Fruit fly (Drosophila melanogaster) whole organism, embryonic: ENCODE measurements around the gene Ugt37B1.
A peak's percentile ranks its signal among the peaks of the same experiment; 100 is the strongest.

Experiments used
- CG11247 ChIP-seq: fragments of 200-800 bp; sonication (Bioruptor generic); IDR thresholded peaks from 2 replicates; pipeline ENCODE4 v1.3.6; 2022; ENCODE audit warnings: missing biosample characterization, missing genetic modification characterization
- CG11696 ChIP-seq: fragments of 200-800 bp; sonication (Bioruptor generic); IDR thresholded peaks from 2 replicates; pipeline ENCODE4 v1.3.6; 2022; ENCODE audit warnings: missing biosample characterization, missing genetic modification characterization
- CG15601 ChIP-seq: fragments of 200-800 bp; sonication (Bioruptor generic); optimal IDR thresholded peaks from 3 replicates; lab custom pipeline; 2019; ENCODE audit warnings: missing biosample characterization, mild to moderate bottlenecking, missing genetic modification characterization, moderate library complexity
- CG34376 ChIP-seq: fragments of 200-800 bp; sonication (Bioruptor generic); optimal IDR thresholded peaks from 2 replicates; lab custom pipeline; 2018; ENCODE audit warnings: missing biosample characterization, mild to moderate bottlenecking, missing genetic modification characterization
- CG42726 ChIP-seq: fragments of 200-800 bp; sonication (Bioruptor generic); IDR thresholded peaks from 2 replicates; pipeline ENCODE4 v1.3.6; 2022; ENCODE audit warnings: missing biosample characterization, missing genetic modification characterization; ENCODE audit not compliant: partially characterized antibody
- CG6791 ChIP-seq: fragments of 200-800 bp; sonication (Bioruptor generic); IDR thresholded peaks from 3 replicates; pipeline ENCODE4 v1.3.6; 2022; ENCODE audit warnings: missing biosample characterization, missing genetic modification characterization; ENCODE audit not compliant: partially characterized antibody
- CG7928 ChIP-seq: fragments of 200-800 bp; sonication (Bioruptor generic); optimal IDR thresholded peaks from 2 replicates; lab custom pipeline; 2017; ENCODE audit warnings: missing biosample characterization, mild to moderate bottlenecking, missing genetic modification characterization
- CG7987 ChIP-seq: fragments of 200-800 bp; sonication (Bioruptor generic); optimal IDR thresholded peaks from 2 replicates; lab custom pipeline; 2018; ENCODE audit warnings: missing biosample characterization, mild to moderate bottlenecking, missing genetic modification characterization, moderate library complexity
- D ChIP-seq, 2 experiments: fragments of 200-800 bp in 1 of 2; fragments of >200 bp in 1 of 2; sonication (Bioruptor generic) in 1 of 2; optimal IDR thresholded peaks; 2 replicates in 1 of 2; 3 replicates in 1 of 2; lab custom pipeline; 2017; ENCODE audit warnings: mild to moderate bottlenecking in 1 of 2, missing biosample characterization in 1 of 2, missing genetic modification characterization in 1 of 2, missing genetic modification reagents in 1 of 2
- D19A ChIP-seq: fragments of 200-800 bp; optimal IDR thresholded peaks from 3 replicates; lab custom pipeline; 2019; ENCODE audit warnings: missing biosample characterization, mild to moderate bottlenecking, missing genetic modification characterization, moderate library complexity
- GATAe ChIP-seq: fragments of 200-800 bp; sonication (Bioruptor generic); conservative IDR thresholded peaks from 2 replicates; pipeline ENCODE4 v1.3.6; 2022; ENCODE audit warnings: missing biosample characterization, missing genetic modification characterization
- H15 ChIP-seq: fragments of 200-800 bp; sonication (Bioruptor generic); IDR thresholded peaks from 3 replicates; pipeline ENCODE4 v1.3.6; 2022; ENCODE audit warnings: missing biosample characterization, missing genetic modification characterization
- Hey ChIP-seq: fragments of 200-800 bp; sonication (Bioruptor generic); optimal IDR thresholded peaks from 3 replicates; lab custom pipeline; 2018; ENCODE audit warnings: missing biosample characterization, mild to moderate bottlenecking, missing genetic modification characterization
- Hmr ChIP-seq: fragments of 200-800 bp; sonication (Bioruptor generic); optimal IDR thresholded peaks from 3 replicates; lab custom pipeline; 2017; ENCODE audit warnings: mild to moderate bottlenecking, missing biosample characterization, missing genetic modification reagents, missing genetic modification characterization
- Jarid2 ChIP-seq: fragments of 200-800 bp; sonication (Bioruptor generic); optimal IDR thresholded peaks from 3 replicates; lab custom pipeline; 2017; ENCODE audit warnings: mild to moderate bottlenecking, missing biosample characterization, missing genetic modification reagents, missing genetic modification characterization
- Pdp1 ChIP-seq, 2 experiments: fragments of 200-800 bp; sonication (Bioruptor generic); optimal IDR thresholded peaks; 3 replicates each; lab custom pipeline; 2016; ENCODE audit warnings: missing biosample characterization in 2 of 2, missing genetic modification characterization in 2 of 2, mild to moderate bottlenecking in 1 of 2, moderate library complexity in 1 of 2
- Stat92E ChIP-seq, 3 experiments: fragments of >200 bp in 2 of 3; fragments of 200-800 bp in 1 of 3; sonication (Bioruptor generic) in 1 of 3; optimal IDR thresholded peaks; 2 replicates each; lab custom pipeline; 2017 to 2019; ENCODE audit warnings: missing biosample characterization in 3 of 3, missing genetic modification characterization in 3 of 3, mild to moderate bottlenecking in 1 of 3, moderate library complexity in 1 of 3
- Xbp1 ChIP-seq: fragments of 200-800 bp; sonication (Bioruptor generic); optimal IDR thresholded peaks from 3 replicates; lab custom pipeline; 2016; ENCODE audit warnings: missing biosample characterization, mild to moderate bottlenecking, missing genetic modification characterization
- abd-A ChIP-seq: fragments of 200-800 bp; sonication (Bioruptor generic); optimal IDR thresholded peaks from 3 replicates; lab custom pipeline; 2019; ENCODE audit warnings: missing biosample characterization, mild to moderate bottlenecking, missing genetic modification characterization, moderate library complexity
- cad ChIP-seq: fragments of >200 bp; optimal IDR thresholded peaks from 2 replicates; lab custom pipeline; 2017; ENCODE audit warnings: missing biosample characterization, missing genetic modification characterization
- exex ChIP-seq: fragments of 200-800 bp; sonication (Bioruptor generic); optimal IDR thresholded peaks from 4 replicates; lab custom pipeline; 2018; ENCODE audit warnings: missing biosample characterization, mild to moderate bottlenecking, missing genetic modification characterization, moderate library complexity
- grn ChIP-seq: fragments of 200-800 bp; sonication (Bioruptor generic); optimal IDR thresholded peaks from 3 replicates; lab custom pipeline; 2017; ENCODE audit warnings: missing biosample characterization, missing genetic modification characterization
- gsb-n ChIP-seq: fragments of 200-800 bp; sonication (Bioruptor generic); optimal IDR thresholded peaks from 3 replicates; lab custom pipeline; 2018; ENCODE audit warnings: missing biosample characterization, mild to moderate bottlenecking, missing genetic modification characterization
- hth ChIP-seq: fragments of >200 bp; optimal IDR thresholded peaks from 2 replicates; lab custom pipeline; 2017; ENCODE audit warnings: inconsistent platforms
- kni ChIP-seq: fragments of 200-800 bp; sonication (Bioruptor generic); optimal IDR thresholded peaks from 3 replicates; lab custom pipeline; 2017; ENCODE audit warnings: mild to moderate bottlenecking, missing biosample characterization, missing genetic modification reagents, missing genetic modification characterization
- pnt ChIP-seq: fragments of 200-800 bp; sonication (Bioruptor generic); optimal IDR thresholded peaks from 3 replicates; lab custom pipeline; 2016; ENCODE audit warnings: missing biosample characterization, missing genetic modification characterization
- pros ChIP-seq: fragments of 200-800 bp; sonication (Bioruptor generic); optimal IDR thresholded peaks from 3 replicates; lab custom pipeline; 2019; ENCODE audit warnings: missing biosample characterization, mild to moderate bottlenecking, missing genetic modification characterization, moderate library complexity
- sens ChIP-seq: fragments of 200-800 bp; sonication (Bioruptor generic); peaks from one replicate; lab custom pipeline; 2016; ENCODE audit warnings: missing biosample characterization, missing genetic modification characterization
- sens-2 ChIP-seq: fragments of 200-800 bp; sonication (Bioruptor generic); IDR thresholded peaks from 2 replicates; pipeline ENCODE4 v1.3.6; 2022; ENCODE audit warnings: missing biosample characterization, missing genetic modification characterization
- stc ChIP-seq: fragments of 200-800 bp; sonication (Bioruptor generic); IDR thresholded peaks from 2 replicates; pipeline ENCODE4 v1.3.6; 2022; ENCODE audit warnings: missing biosample characterization, missing genetic modification characterization
- tll ChIP-seq, 2 experiments: fragments of 200-800 bp in 1 of 2; fragments of >200 bp in 1 of 2; sonication (Bioruptor generic) in 1 of 2; optimal IDR thresholded peaks; 2 replicates each; lab custom pipeline; 2017 to 2019; ENCODE audit warnings: missing biosample characterization in 2 of 2, missing genetic modification characterization in 2 of 2, mild to moderate bottlenecking in 1 of 2, moderate library complexity in 1 of 2
- twi ChIP-seq: fragments of 200-800 bp; optimal IDR thresholded peaks from 2 replicates; lab custom pipeline; 2019; ENCODE audit warnings: missing biosample characterization, mild to moderate bottlenecking, missing genetic modification characterization, moderate library complexity
- unpg ChIP-seq: fragments of 200-800 bp; sonication (Bioruptor generic); optimal IDR thresholded peaks from 3 replicates; lab custom pipeline; 2018; ENCODE audit warnings: missing biosample characterization, mild to moderate bottlenecking, missing genetic modification characterization, moderate library complexity
- zen ChIP-seq: fragments of 200-800 bp; sonication (Bioruptor generic); optimal IDR thresholded peaks from 3 replicates; lab custom pipeline; 2018; ENCODE audit warnings: missing biosample characterization, mild to moderate bottlenecking, missing genetic modification characterization, moderate library complexity

The Ugt37B1 gene

dm6 chr2L:6224202-6224601 lies 646 bp upstream of the Ugt37B1 start:
- TF ChIP-seq Stat92E (GFP tag; optimal IDR thresholded peaks at IDR 0.05; lab: Kevin White, UChicago) (no peak), exex (peak; percentile 76), Pdp1 (GFP tag; optimal IDR thresholded peaks at IDR 0.05; lab: Kevin White, UChicago) (peak in 1 of 2 experiments; percentile 91), GATAe (GFP tag; lab: Robert Waterston, UW) (peak; percentile 25; the same call in 1 of the 2 replicates), stc (GFP tag; lab: Robert Waterston, UW) (no peak), grn (GFP tag; lab: Kevin White, UChicago) (peak; percentile 56), Jarid2 (GFP tag; lab: Kevin White, UChicago) (no peak), unpg (GFP tag; lab: Kevin White, UChicago) (no peak), CG34376 (GFP tag; lab: Kevin White, UChicago) (no peak), Xbp1 (no peak), Hmr (GFP tag; lab: Kevin White, UChicago) (no peak), CG11247 (GFP tag; lab: Robert Waterston, UW) (no peak)

- TF ChIP-seq CG7987 (GFP tag; lab: Kevin White, UChicago) (no peak), grn (GFP tag; lab: Kevin White, UChicago) (peak; percentile 39), pros (GFP tag; lab: Kevin White, UChicago) (peak; percentile 38), sens-2 (no peak), gsb-n (tag; lab: Kevin White, UChicago) (peak; percentile 51), H15 (GFP tag; lab: Robert Waterston, UW) (0 out of 3 replicates have a peak, but pooled peaks have one; percentile 24), CG7928 (GFP tag; lab: Kevin White, UChicago) (no peak), CG11696 (no peak), Hey (tag; lab: Kevin White, UChicago) (peak; percentile 50), CG15601 (no peak)
Measured at dm6 chr2L:6228532-6228931, 3.7 kb downstream of the Ugt37B1 start.

- TF ChIP-seq kni (GFP tag; lab: Kevin White, UChicago) (peak; percentile 68), cad (GFP tag; lab: Kevin White, UChicago) (peak; percentile 5), abd-A (no peak), CG42726 (GFP tag; lab: Robert Waterston, UW) (no peak), twi (tag; lab: Kevin White, UChicago) (peak; percentile 58), tll (GFP tag; optimal IDR thresholded peaks at IDR 0.05; lab: Kevin White, UChicago) (peak in 1 of 2 experiments; percentile 97), hth (lab: Kevin White, UChicago) (peak; percentile 1), D19A (tag; lab: Kevin White, UChicago) (peak; percentile 14), pros (GFP tag; lab: Kevin White, UChicago) (peak; percentile 37), pnt (GFP tag; lab: Kevin White, UChicago) (no peak), CG6791 (GFP tag; lab: Robert Waterston, UW) (0 out of 3 replicates have a peak, but pooled peaks have one; percentile 28), D (optimal IDR thresholded peaks at IDR 0.05; lab: Kevin White, UChicago) (peak; percentile 88), D (GFP tag; optimal IDR thresholded peaks at IDR 0.05; lab: Kevin White, UChicago) (no peak), zen (peak; percentile 75), sens (GFP tag; lab: Kevin White, UChicago) (peak; percentile 27)
- TF ChIP-seq, all 482 proteins: peak for 11
Measured at dm6 chr2L:6229181-6229755, 4.4 kb downstream of the Ugt37B1 start.
